Comparison of ENCODE assay signal across 1 fruit fly cellular context in the genomic region with DNA sequence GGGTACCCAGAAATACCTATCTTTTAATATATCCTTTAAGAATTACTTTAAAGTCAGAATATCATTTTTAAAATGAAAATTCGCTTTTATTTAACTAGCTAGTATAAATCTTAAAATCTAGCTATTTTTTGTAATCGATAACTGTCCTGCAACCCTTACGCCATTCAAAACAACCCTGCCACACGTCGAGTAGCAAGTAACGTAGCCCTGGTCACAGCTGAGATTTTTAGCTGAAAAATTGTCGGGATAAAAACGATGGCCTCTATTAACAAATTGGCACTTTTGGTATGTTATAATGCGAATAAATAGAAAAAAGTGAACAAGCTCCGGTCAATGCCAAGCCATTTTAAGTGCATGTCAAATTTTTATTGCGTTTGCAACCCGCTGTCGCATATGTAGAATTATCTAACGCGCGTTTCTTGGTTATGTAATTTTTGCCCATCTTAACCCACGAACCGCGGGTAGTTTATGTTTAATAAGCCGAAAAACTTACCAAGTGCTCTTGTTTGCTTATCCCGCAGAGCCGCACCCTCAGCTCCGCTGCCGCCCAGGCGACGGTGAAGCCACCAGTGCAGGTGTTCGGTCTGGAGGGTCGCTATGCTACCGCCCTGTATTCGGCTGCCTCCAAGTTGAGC.
TF ChIP-seq lines count a peak whose summit lies in the region.

A gene (plus strand): TSS at position 186 of the 635 bp plus-strand sequence.

TF ChIP-seq in whole organism, embryonic, 481 proteins besides CTCF, POLR2A, EP300 and RAD21 (continued from another document and continues in another):
- TF ChIP-seq Dll (GFP tag; IDR thresholded peaks at IDR 0.05; lab: Robert Waterston, UW; ENCODE audit: partially characterized antibody) (0 out of 4 replicates have a peak, but pooled peaks have one; percentile 29), CG16813 (GFP tag; IDR thresholded peaks at IDR 0.05; lab: Robert Waterston, UW; ENCODE audit: partially characterized antibody) (0 out of 3 replicates have a peak, but pooled peaks have one; percentile 42), CHES-1-like (GFP tag; optimal IDR thresholded peaks at IDR 0.05; lab: Kevin White, UChicago) (peak; percentile 17), org-1 (GFP tag; optimal IDR thresholded peaks at IDR 0.05; lab: Kevin White, UChicago) (no peak), emc (GFP tag; optimal IDR thresholded peaks at IDR 0.05; lab: Kevin White, UChicago) (no peak), bbx (GFP tag; IDR thresholded peaks at IDR 0.05; lab: Robert Waterston, UW; ENCODE audit: partially characterized antibody) (0 out of 2 replicates have a peak, but pooled peaks have one; percentile 41), tgo (GFP tag; IDR thresholded peaks at IDR 0.05; lab: Robert Waterston, UW) (no peak), CG14014 (GFP tag; IDR thresholded peaks at IDR 0.05; lab: Robert Waterston, UW) (no peak), D19A (tag; optimal IDR thresholded peaks at IDR 0.05; lab: Kevin White, UChicago) (no peak), CG43689 (GFP tag; IDR thresholded peaks at IDR 0.05; lab: Robert Waterston, UW) (no peak), CG33557 (GFP tag; optimal IDR thresholded peaks at IDR 0.05; lab: Kevin White, UChicago) (peak; percentile 25), Med (GFP tag; lab: Kevin White, UChicago) (peak; percentile 89), CG18262 (tag; optimal IDR thresholded peaks at IDR 0.05; lab: Kevin White, UChicago) (peak; percentile 32), NC2α (GFP tag; optimal IDR thresholded peaks at IDR 0.05; lab: Kevin White, UChicago) (no peak), lab (GFP tag; optimal IDR thresholded peaks at IDR 0.05; lab: Kevin White, UChicago) (no peak), CG6791 (GFP tag; IDR thresholded peaks at IDR 0.05; lab: Robert Waterston, UW; ENCODE audit: partially characterized antibody) (no peak), h (optimal IDR thresholded peaks at IDR 0.05; lab: Kevin White, UChicago) (no peak), ara (GFP tag; IDR thresholded peaks at IDR 0.05; lab: Robert Waterston, UW) (no peak), CG10462 (GFP tag; optimal IDR thresholded peaks at IDR 0.05; lab: Kevin White, UChicago) (no peak), Jarid2 (GFP tag; optimal IDR thresholded peaks at IDR 0.05; lab: Kevin White, UChicago) (no peak), repo (GFP tag; optimal IDR thresholded peaks at IDR 0.05; lab: Kevin White, UChicago) (no peak), CG7928 (GFP tag; optimal IDR thresholded peaks at IDR 0.05; lab: Kevin White, UChicago) (peak; percentile 99), CG30020 (tag; optimal IDR thresholded peaks at IDR 0.05; lab: Kevin White, UChicago) (peak; percentile 60), CG12769 (tag; optimal IDR thresholded peaks at IDR 0.05; lab: Kevin White, UChicago) (no peak), psq (GFP tag; optimal IDR thresholded peaks at IDR 0.05; lab: Kevin White, UChicago) (no peak), Dfd (GFP tag; optimal IDR thresholded peaks at IDR 0.05; lab: Kevin White, UChicago) (no peak), CG11695 (GFP tag; IDR thresholded peaks at IDR 0.05; lab: Robert Waterston, UW) (no peak), pb (GFP tag; optimal IDR thresholded peaks at IDR 0.05; lab: Kevin White, UChicago) (no peak), mam (GFP tag; optimal IDR thresholded peaks at IDR 0.05; lab: Kevin White, UChicago) (peak; percentile 37), esg (GFP tag; conservative IDR thresholded peaks at IDR 0.05; lab: Robert Waterston, UW) (no peak), Ets97D (GFP tag; optimal IDR thresholded peaks at IDR 0.05; lab: Kevin White, UChicago) (peak; percentile 67), CG16863 (GFP tag; optimal IDR thresholded peaks at IDR 0.05; lab: Kevin White, UChicago) (no peak), CG11398 (GFP tag; optimal IDR thresholded peaks at IDR 0.05; lab: Kevin White, UChicago) (no peak), Max (GFP tag; optimal IDR thresholded peaks at IDR 0.05; lab: Kevin White, UChicago) (peak; percentile 8), gem (tag; optimal IDR thresholded peaks at IDR 0.05; lab: Kevin White, UChicago) (no peak), tx (GFP tag; optimal IDR thresholded peaks at IDR 0.05; lab: Kevin White, UChicago) (no peak), gcm2 (GFP tag; optimal IDR thresholded peaks at IDR 0.05; lab: Kevin White, UChicago) (no peak), CG31441 (GFP tag; IDR thresholded peaks at IDR 0.05; lab: Robert Waterston, UW) (no peak; the same call in 1 of the 2 replicates), CG5180 (GFP tag; optimal IDR thresholded peaks at IDR 0.05; lab: Kevin White, UChicago) (no peak), Myb (GFP tag; optimal IDR thresholded peaks at IDR 0.05; lab: Kevin White, UChicago) (peak; percentile 51), pnt (GFP tag; optimal IDR thresholded peaks at IDR 0.05; lab: Kevin White, UChicago) (no peak), peb (GFP tag; IDR thresholded peaks at IDR 0.05; lab: Robert Waterston, UW) (no peak), CG17328 (GFP tag; IDR thresholded peaks at IDR 0.05; lab: Robert Waterston, UW) (no peak), odd (GFP tag; optimal IDR thresholded peaks at IDR 0.05; lab: Kevin White, UChicago) (no peak), chn (GFP tag; optimal IDR thresholded peaks at IDR 0.05; lab: Kevin White, UChicago) (no peak), Sin3A (optimal IDR thresholded peaks at IDR 0.05; lab: Kevin White, UChicago) (peak; percentile 23), CG1792 (GFP tag; optimal IDR thresholded peaks at IDR 0.05; lab: Kevin White, UChicago) (no peak), ttk (GFP tag; IDR thresholded peaks at IDR 0.05; lab: Robert Waterston, UW) (no peak), tap (tag; optimal IDR thresholded peaks at IDR 0.05; lab: Kevin White, UChicago) (no peak), run (tag; optimal IDR thresholded peaks at IDR 0.05; lab: Kevin White, UChicago) (no peak), danr (GFP tag; IDR thresholded peaks at IDR 0.05; lab: Robert Waterston, UW) (no peak), klu (GFP tag; IDR thresholded peaks at IDR 0.05; lab: Robert Waterston, UW) (no peak), jigr1 (GFP tag; IDR thresholded peaks at IDR 0.05; lab: Robert Waterston, UW) (no peak; the same call in 2 of the 3 replicates), Mad (GFP tag; optimal IDR thresholded peaks at IDR 0.05; lab: Kevin White, UChicago) (no peak), pita (GFP tag; optimal IDR thresholded peaks at IDR 0.05; lab: Kevin White, UChicago) (no peak), Fer1 (GFP tag; optimal IDR thresholded peaks at IDR 0.05; lab: Kevin White, UChicago) (peak; percentile 27), onecut (GFP tag; IDR thresholded peaks at IDR 0.05; lab: Robert Waterston, UW) (peak; percentile 39; the same call in 1 of the 2 replicates), CG7745 (tag; optimal IDR thresholded peaks at IDR 0.05; lab: Kevin White, UChicago) (no peak), sr (GFP tag; IDR thresholded peaks at IDR 0.05; lab: Robert Waterston, UW) (no peak), z (GFP tag; IDR thresholded peaks at IDR 0.05; lab: Robert Waterston, UW) (no peak), nerfin-1 (tag; optimal IDR thresholded peaks at IDR 0.05; lab: Kevin White, UChicago) (peak; percentile 17), CG17829 (tag; optimal IDR thresholded peaks at IDR 0.05; lab: Kevin White, UChicago) (peak; percentile 69), zf30C (GFP tag; optimal IDR thresholded peaks at IDR 0.05; lab: Kevin White, UChicago) (no peak), tin (GFP tag; optimal IDR thresholded peaks at IDR 0.05; lab: Kevin White, UChicago) (peak; percentile 11), CG14050 (GFP tag; IDR thresholded peaks at IDR 0.05; lab: Robert Waterston, UW) (no peak), CG7357 (GFP tag; IDR thresholded peaks at IDR 0.05; lab: Robert Waterston, UW) (no peak), CG12659 (GFP tag; optimal IDR thresholded peaks at IDR 0.05; lab: Kevin White, UChicago) (peak; percentile 62), so (GFP tag; IDR thresholded peaks at IDR 0.05; lab: Robert Waterston, UW) (no peak), yki (optimal IDR thresholded peaks at IDR 0.05; lab: Kevin White, UChicago) (no peak), CG10321 (GFP tag; IDR thresholded peaks at IDR 0.05; lab: Robert Waterston, UW) (no peak), CG4854 (GFP tag; optimal IDR thresholded peaks at IDR 0.05; lab: Kevin White, UChicago) (no peak), CG17361 (GFP tag; IDR thresholded peaks at IDR 0.05; lab: Robert Waterston, UW) (no peak), CG1832 (GFP tag; optimal IDR thresholded peaks at IDR 0.05; lab: Kevin White, UChicago) (no peak), Xrp1 (GFP tag; IDR thresholded peaks at IDR 0.05; lab: Robert Waterston, UW) (0 out of 2 replicates have a peak, but pooled peaks have one; percentile 14), Atf6 (GFP tag; IDR thresholded peaks at IDR 0.05; lab: Robert Waterston, UW) (no peak), HmgD (GFP tag; optimal IDR thresholded peaks at IDR 0.05; lab: Kevin White, UChicago) (no peak), fu2 (GFP tag; optimal IDR thresholded peaks at IDR 0.05; lab: Kevin White, UChicago) (no peak), dmrt11E (tag; optimal IDR thresholded peaks at IDR 0.05; lab: Kevin White, UChicago) (peak; percentile 26), ewg (GFP tag; optimal IDR thresholded peaks at IDR 0.05; lab: Kevin White, UChicago) (no peak), eyg (GFP tag; optimal IDR thresholded peaks at IDR 0.05; lab: Kevin White, UChicago) (peak; percentile 11), Opbp (GFP tag; IDR thresholded peaks at IDR 0.05; lab: Robert Waterston, UW; ENCODE audit: partially characterized antibody) (peak; percentile 6; the same call in 1 of the 3 replicates), CG9215 (GFP tag; IDR thresholded peaks at IDR 0.05; lab: Robert Waterston, UW) (no peak), Chrac-16 (GFP tag; optimal IDR thresholded peaks at IDR 0.05; lab: Kevin White, UChicago) (no peak), lov (optimal IDR thresholded peaks at IDR 0.05; lab: Kevin White, UChicago) (no peak), lov (GFP tag; IDR thresholded peaks at IDR 0.05; lab: Robert Waterston, UW) (no peak), HLH3B (GFP tag; IDR thresholded peaks at IDR 0.05; lab: Robert Waterston, UW) (no peak), CG14710 (tag; optimal IDR thresholded peaks at IDR 0.05; lab: Kevin White, UChicago) (peak; percentile 53), CG7987 (GFP tag; optimal IDR thresholded peaks at IDR 0.05; lab: Kevin White, UChicago) (peak; percentile 18), Nf-YA (GFP tag; IDR thresholded peaks at IDR 0.05; lab: Robert Waterston, UW) (no peak), Adf1 (GFP tag; IDR thresholded peaks at IDR 0.05; lab: Robert Waterston, UW) (no peak), CG13624 (GFP tag; optimal IDR thresholded peaks at IDR 0.05; lab: Kevin White, UChicago) (peak; percentile 28), CG11696 (GFP tag; IDR thresholded peaks at IDR 0.05; lab: Robert Waterston, UW) (no peak), tup (GFP tag; optimal IDR thresholded peaks at IDR 0.05; lab: Kevin White, UChicago) (no peak), CG2678 (tag; optimal IDR thresholded peaks at IDR 0.05; lab: Kevin White, UChicago) (no peak), CG6854 (GFP tag; optimal IDR thresholded peaks at IDR 0.05; lab: Kevin White, UChicago) (no peak), ind (GFP tag; optimal IDR thresholded peaks at IDR 0.05; lab: Kevin White, UChicago) (no peak), Usf (GFP tag; optimal IDR thresholded peaks at IDR 0.05; lab: Kevin White, UChicago) (no peak), E2f2 (GFP tag; IDR thresholded peaks at IDR 0.05; lab: Robert Waterston, UW) (peak; percentile 41; the same call in 1 of the 2 replicates), bab2 (GFP tag; optimal IDR thresholded peaks at IDR 0.05; lab: Kevin White, UChicago) (no peak), cad (GFP tag; optimal IDR thresholded peaks at IDR 0.05; lab: Kevin White, UChicago) (no peak), CG11504 (tag; optimal IDR thresholded peaks at IDR 0.05; lab: Kevin White, UChicago) (no peak), Camta (GFP tag; optimal IDR thresholded peaks at IDR 0.05; lab: Kevin White, UChicago) (no peak), dmrt99B (tag; optimal IDR thresholded peaks at IDR 0.05; lab: Kevin White, UChicago) (no peak), tio (GFP tag; optimal IDR thresholded peaks at IDR 0.05; lab: Kevin White, UChicago) (no peak), CG4328 (GFP tag; optimal IDR thresholded peaks at IDR 0.05; lab: Kevin White, UChicago) (no peak), CG8388 (GFP tag; optimal IDR thresholded peaks at IDR 0.05; lab: Kevin White, UChicago) (no peak), bcd (GFP tag; optimal IDR thresholded peaks at IDR 0.05; lab: Kevin White, UChicago) (no peak), kah (GFP tag; optimal IDR thresholded peaks at IDR 0.05; lab: Kevin White, UChicago) (no peak), CG1603 (tag; optimal IDR thresholded peaks at IDR 0.05; lab: Kevin White, UChicago) (peak; percentile 79), ci (GFP tag; IDR thresholded peaks at IDR 0.05; lab: Robert Waterston, UW) (no peak), CG6683 (GFP tag; optimal IDR thresholded peaks at IDR 0.05; lab: Kevin White, UChicago) (no peak), Dip3 (GFP tag; optimal IDR thresholded peaks at IDR 0.05; lab: Kevin White, UChicago) (no peak), CG34224 (GFP tag; IDR thresholded peaks at IDR 0.05; lab: Robert Waterston, UW; ENCODE audit: partially characterized antibody) (no peak), inv (GFP tag; IDR thresholded peaks at IDR 0.05; lab: Robert Waterston, UW; ENCODE audit: partially characterized antibody) (no peak), CG16815 (GFP tag; optimal IDR thresholded peaks at IDR 0.05; lab: Kevin White, UChicago) (no peak), CG6765 (GFP tag; optimal IDR thresholded peaks at IDR 0.05; lab: Kevin White, UChicago) (no peak), NfI (GFP tag; optimal IDR thresholded peaks at IDR 0.05; lab: Kevin White, UChicago) (peak; percentile 29), Hr51 (GFP tag; optimal IDR thresholded peaks at IDR 0.05; lab: Kevin White, UChicago) (no peak), Eip74EF (GFP tag; optimal IDR thresholded peaks at IDR 0.05; lab: Kevin White, UChicago) (no peak), Side (GFP tag; optimal IDR thresholded peaks at IDR 0.05; lab: Kevin White, UChicago) (no peak), seq (GFP tag; IDR thresholded peaks at IDR 0.05; lab: Robert Waterston, UW) (no peak), CG32532 (GFP tag; IDR thresholded peaks at IDR 0.05; lab: Robert Waterston, UW) (0 out of 2 replicates have a peak, but pooled peaks have one; percentile 7), slbo (GFP tag; IDR thresholded peaks at IDR 0.05; lab: Robert Waterston, UW) (no peak), CG2202 (tag; optimal IDR thresholded peaks at IDR 0.05; lab: Kevin White, UChicago) (peak; percentile 14), GATAe (GFP tag; conservative IDR thresholded peaks at IDR 0.05; lab: Robert Waterston, UW) (no peak), CG17912 (GFP tag; optimal IDR thresholded peaks at IDR 0.05; lab: Kevin White, UChicago) (peak; percentile 72), CG11093 (GFP tag; IDR thresholded peaks at IDR 0.05; lab: Robert Waterston, UW) (no peak), cato (GFP tag; optimal IDR thresholded peaks at IDR 0.05; lab: Kevin White, UChicago; ENCODE audit: borderline replicate concordance) (no peak)
